Worm (Caenorhabditis elegans) whole organism, mixed stage, embryonic: ENCODE measurements around the gene ccdc-149.
A peak's percentile ranks its signal among the peaks of the same experiment; 100 is the strongest.

Experiments
- M03D4.4 ChIP-seq: sonication (generic microtip); optimal IDR thresholded peaks from 2 replicates; lab custom pipeline; 2017; ENCODE audit warnings: mild to moderate bottlenecking, missing genetic modification characterization, missing compliant biosample characterization
- bed-3 ChIP-seq: fragments of 200-800 bp; sonication (Bioruptor generic); optimal IDR thresholded peaks from 3 replicates; lab custom pipeline; 2018; ENCODE audit warnings: mild to moderate bottlenecking, missing genetic modification characterization, moderate library complexity, missing compliant biosample characterization
- blmp-1 ChIP-seq: fragments of 150-350 bp; optimal IDR thresholded peaks from 2 replicates; lab custom pipeline; 2014; ENCODE audit warnings: missing biosample characterization, missing genetic modification characterization
- ceh-39 ChIP-seq: fragments of 150-350 bp; optimal IDR thresholded peaks from 2 replicates; lab custom pipeline; 2014; ENCODE audit warnings: missing biosample characterization, missing genetic modification characterization
- ceh-43 ChIP-seq: fragments of 200-800 bp; sonication (Bioruptor generic); optimal IDR thresholded peaks from 2 replicates; lab custom pipeline; 2018; ENCODE audit warnings: mild to moderate bottlenecking, missing genetic modification characterization, moderate library complexity, missing compliant biosample characterization
- ceh-83 ChIP-seq: fragments of 200-800 bp; sonication (Bioruptor generic); optimal IDR thresholded peaks from 2 replicates; lab custom pipeline; 2018; ENCODE audit warnings: mild to moderate bottlenecking, missing genetic modification characterization, missing compliant biosample characterization
- ces-1 ChIP-seq: fragments of 150-350 bp; optimal IDR thresholded peaks from 2 replicates; lab custom pipeline; 2014; ENCODE audit warnings: missing biosample characterization, missing genetic modification reagents, missing genetic modification characterization
- cnd-1 ChIP-seq: fragments of 200-800 bp; sonication (Bioruptor generic); optimal IDR thresholded peaks from 2 replicates; lab custom pipeline; 2018; ENCODE audit warnings: mild to moderate bottlenecking, missing genetic modification characterization, missing compliant biosample characterization
- drap-1 ChIP-seq: fragments of 200-800 bp; sonication (Bioruptor generic); optimal IDR thresholded peaks from 3 replicates; lab custom pipeline; 2018; ENCODE audit warnings: mild to moderate bottlenecking, missing genetic modification characterization, missing compliant biosample characterization
- elt-1 ChIP-seq: sonication (generic microtip); optimal IDR thresholded peaks from 2 replicates; lab custom pipeline; 2017; ENCODE audit warnings: missing genetic modification characterization, mild to moderate bottlenecking, missing compliant biosample characterization, antibody characterized with exemption, moderate library complexity, borderline replicate concordance; ENCODE audit not compliant: insufficient read depth
- elt-3 ChIP-seq: fragments of 150-350 bp; optimal IDR thresholded peaks from 2 replicates; lab custom pipeline; 2014; ENCODE audit warnings: missing biosample characterization, missing genetic modification characterization
- ham-2 ChIP-seq: fragments of 200-800 bp; sonication (Bioruptor generic); optimal IDR thresholded peaks from 2 replicates; lab custom pipeline; 2018; ENCODE audit warnings: mild to moderate bottlenecking, missing genetic modification characterization, missing compliant biosample characterization
- hlh-1 ChIP-seq: fragments of 150-350 bp; optimal IDR thresholded peaks from 2 replicates; lab custom pipeline; 2014; ENCODE audit warnings: missing biosample characterization, missing genetic modification reagents, missing genetic modification characterization
- lin-13 ChIP-seq: fragments of 150-350 bp; optimal IDR thresholded peaks from 2 replicates; lab custom pipeline; 2014; ENCODE audit warnings: missing biosample characterization, missing genetic modification characterization
- lin-32 ChIP-seq: fragments of 200-800 bp; sonication (Bioruptor generic); optimal IDR thresholded peaks from 2 replicates; lab custom pipeline; 2018; ENCODE audit warnings: mild to moderate bottlenecking, missing genetic modification characterization, missing compliant biosample characterization
- lsy-2 ChIP-seq: fragments of 150-350 bp; optimal IDR thresholded peaks from 2 replicates; lab custom pipeline; 2014; ENCODE audit warnings: missing biosample characterization, missing genetic modification characterization
- mab-5 ChIP-seq: fragments of 150-350 bp; optimal IDR thresholded peaks from 2 replicates; lab custom pipeline; 2014; ENCODE audit warnings: missing biosample characterization, missing genetic modification characterization
- mls-2 ChIP-seq: sonication (generic microtip); optimal IDR thresholded peaks from 2 replicates; lab custom pipeline; 2016; ENCODE audit warnings: mild to moderate bottlenecking, missing genetic modification characterization, moderate library complexity, missing compliant biosample characterization
- nhr-12 ChIP-seq: fragments of 150-350 bp; optimal IDR thresholded peaks from 2 replicates; lab custom pipeline; 2014; ENCODE audit warnings: missing biosample characterization, missing genetic modification characterization
- nhr-2 ChIP-seq: fragments of 150-350 bp; optimal IDR thresholded peaks from 2 replicates; lab custom pipeline; 2014; ENCODE audit warnings: missing biosample characterization, missing genetic modification characterization
- nhr-28 ChIP-seq: fragments of 150-350 bp; optimal IDR thresholded peaks from 2 replicates; lab custom pipeline; 2014; ENCODE audit warnings: missing biosample characterization, missing genetic modification characterization
- pha-4 ChIP-seq: fragments of 150-350 bp; optimal IDR thresholded peaks from 2 replicates; lab custom pipeline; 2018; ENCODE audit warnings: missing biosample characterization, missing genetic modification reagents, missing genetic modification characterization
- sem-2 ChIP-seq: fragments of 200-800 bp; sonication (Bioruptor generic); optimal IDR thresholded peaks from 2 replicates; lab custom pipeline; 2018; ENCODE audit warnings: mild to moderate bottlenecking, missing genetic modification characterization, missing compliant biosample characterization
- snpc-4 ChIP-seq: fragments of 150-350 bp; optimal IDR thresholded peaks from 2 replicates; lab custom pipeline; 2014; ENCODE audit warnings: missing biosample characterization, missing genetic modification characterization
- sptf-1 ChIP-seq: sonication (generic microtip); optimal IDR thresholded peaks from 2 replicates; lab custom pipeline; 2017; ENCODE audit warnings: mild to moderate bottlenecking, missing genetic modification characterization, moderate library complexity, missing compliant biosample characterization
- tbx-8 ChIP-seq: fragments of 200-800 bp; sonication (Bioruptor generic); optimal IDR thresholded peaks from 2 replicates; lab custom pipeline; 2018; ENCODE audit warnings: mild to moderate bottlenecking, missing genetic modification characterization, moderate library complexity, missing compliant biosample characterization
- unc-120 ChIP-seq: sonication (generic microtip); optimal IDR thresholded peaks from 2 replicates; lab custom pipeline; 2017; ENCODE audit warnings: missing genetic modification characterization, missing compliant biosample characterization; ENCODE audit not compliant: poor library complexity, severe bottlenecking
- unc-39 ChIP-seq: fragments of 150-350 bp; optimal IDR thresholded peaks from 2 replicates; lab custom pipeline; 2014; ENCODE audit warnings: missing biosample characterization, missing genetic modification characterization
- unc-62 ChIP-seq: fragments of 150-350 bp; optimal IDR thresholded peaks from 2 replicates; lab custom pipeline; 2014; ENCODE audit warnings: missing biosample characterization, missing genetic modification reagents, missing genetic modification characterization
- ztf-11 ChIP-seq: fragments of 150-350 bp; optimal IDR thresholded peaks from 2 replicates; lab custom pipeline; 2014; ENCODE audit warnings: missing biosample characterization, missing genetic modification characterization

The ccdc-149 gene

ce11 chrX:11511231-11511630 is at the start of gene ccdc-149:
Gene ccdc-149, minus strand, starts transcription at chrX:11511451.
- TF ChIP-seq elt-1 (no peak), pha-4 (tag; lab: Kevin White, UChicago) (no peak), ceh-83 (no peak), elt-3 (tag; lab: Kevin White, UChicago) (no peak), mab-5 (tag; lab: Kevin White, UChicago) (no peak), M03D4.4 (no peak), nhr-2 (tag; lab: Kevin White, UChicago) (no peak), bed-3 (GFP tag; lab: Kevin White, UChicago) (no peak), ztf-11 (no peak), unc-120 (tag; lab: Kevin White, UChicago) (no peak), sem-2 (GFP tag; lab: Kevin White, UChicago) (no peak)

- TF ChIP-seq hlh-1 (tag; lab: Kevin White, UChicago) (no peak), ces-1 (GFP tag; lab: Kevin White, UChicago) (no peak), cnd-1 (tag; lab: Kevin White, UChicago) (no peak), unc-62 (GFP tag; lab: Kevin White, UChicago) (no peak), lin-32 (GFP tag; lab: Kevin White, UChicago) (no peak), tbx-8 (no peak)
These were observed 49.4 kb upstream of the ccdc-149 start, which contains the start of gene lev-8 for ce11 chrX:11560615-11561014. Gene lev-8, plus strand, starts transcription at chrX:11560915.

ce11 chrX:11560076-11560475 is 48.8 kb upstream of the ccdc-149 start:
- TF ChIP-seq nhr-12 (tag; lab: Kevin White, UChicago): no peak
- TF ChIP-seq drap-1 (GFP tag; lab: Kevin White, UChicago): no peak
- no peak for TF ChIP-seq nhr-28 (tag; lab: Kevin White, UChicago)
- TF ChIP-seq ham-2 (GFP tag; lab: Kevin White, UChicago): no peak
- peak; percentile 72 for TF ChIP-seq hlh-1 (tag; lab: Kevin White, UChicago)
- TF ChIP-seq mab-5 (tag; lab: Kevin White, UChicago): no peak
- peak; percentile 64 for TF ChIP-seq unc-120 (tag; lab: Kevin White, UChicago)
- peak; percentile 61 for TF ChIP-seq unc-62 (GFP tag; lab: Kevin White, UChicago)
- TF ChIP-seq, all 35 proteins: peak for 3

- TF ChIP-seq snpc-4 (tag; lab: Kevin White, UChicago) (no peak), ces-1 (GFP tag; lab: Kevin White, UChicago) (peak; percentile 89)
These were observed 46.9 kb upstream of the ccdc-149 start for ce11 chrX:11558156-11558555.

ce11 chrX:11556194-11556739 is 45.0 kb upstream of the ccdc-149 start, which contains the start of gene C35C5.10:
Gene C35C5.10, plus strand, starts transcription at chrX:11556244.
- TF ChIP-seq bed-3 (GFP tag; lab: Kevin White, UChicago) (no peak), M03D4.4 (no peak)

- TF ChIP-seq mls-2: no peak
- no peak for TF ChIP-seq ceh-39
- no peak for TF ChIP-seq unc-39 (tag; lab: Kevin White, UChicago)
- TF ChIP-seq lin-13: no peak
- TF ChIP-seq ceh-43 (GFP tag; lab: Kevin White, UChicago): no peak
- TF ChIP-seq hlh-1 (tag; lab: Kevin White, UChicago): no peak
- TF ChIP-seq lsy-2 (tag; lab: Kevin White, UChicago): no peak
- TF ChIP-seq sptf-1 (tag; lab: Kevin White, UChicago): no peak
- no peak for TF ChIP-seq cnd-1 (tag; lab: Kevin White, UChicago)
- TF ChIP-seq elt-1: no peak
- TF ChIP-seq blmp-1: no peak
- TF ChIP-seq sem-2 (GFP tag; lab: Kevin White, UChicago): no peak
- TF ChIP-seq bed-3 (GFP tag; lab: Kevin White, UChicago): no peak
These were observed 44.4 kb upstream of the ccdc-149 start for ce11 chrX:11555527-11556137.
